Worm (Caenorhabditis elegans): ENCODE data around the gene kbp-3.

kbp-3 gene

ce11 chrII:14437922-14438458 lies 48.1 kb upstream of the kbp-3 start, which contains the start of gene K04B12.2 (continued):
- no peak for TF ChIP-seq nhr-25 (tag; optimal IDR thresholded peaks at IDR 0.05; ENCODE audit: borderline replicate concordance, insufficient read depth)
- peak; percentile 19 for TF ChIP-seq lin-13 (GFP tag; optimal IDR thresholded peaks at IDR 0.05)
- TF ChIP-seq jun-1 (tag; optimal IDR thresholded peaks at IDR 0.05) = peak; percentile 31
- peak; percentile 81 for TF ChIP-seq hmg-1.1 (GFP tag; IDR thresholded peaks at IDR 0.05)
- TF ChIP-seq fkh-10 (GFP tag; optimal IDR thresholded peaks at IDR 0.05) = peak; percentile 13
- TF ChIP-seq dve-1 (tag; optimal IDR thresholded peaks at IDR 0.05; ENCODE audit: insufficient read depth) = peak; percentile 84
- peak; percentile 86 for TF ChIP-seq mxl-3 (GFP tag; optimal IDR thresholded peaks at IDR 0.05)
- TF ChIP-seq fos-1 (tag; optimal IDR thresholded peaks at IDR 0.05) = no peak
- no peak for TF ChIP-seq F44E2.7 (GFP tag; IDR thresholded peaks at IDR 0.05)
- TF ChIP-seq lin-39 (tag; optimal IDR thresholded peaks at IDR 0.05) = no peak
- peak; percentile 37; the same call in 1 of the 2 replicates for TF ChIP-seq arid-1 (GFP tag; conservative IDR thresholded peaks at IDR 0.05)
- peak; percentile 70 for TF ChIP-seq T26A8.4 (GFP tag; IDR thresholded peaks at IDR 0.05)
- TF ChIP-seq nhr-41 (GFP tag; IDR thresholded peaks at IDR 0.05) = 0 out of 2 replicates have a peak, but pooled peaks have one; percentile 41
- TF ChIP-seq lir-3 (tag; optimal IDR thresholded peaks at IDR 0.05) = no peak
- no peak for TF ChIP-seq D1046.2 (GFP tag; IDR thresholded peaks at IDR 0.05)
- no peak for TF ChIP-seq ceh-20 (GFP tag; IDR thresholded peaks at IDR 0.05)
- peak; percentile 8 for TF ChIP-seq spr-1 (tag; optimal IDR thresholded peaks at IDR 0.05)
- no peak for TF ChIP-seq egl-27 (tag; optimal IDR thresholded peaks at IDR 0.05)
- TF ChIP-seq dmd-6 (GFP tag; IDR thresholded peaks at IDR 0.05) = peak; percentile 81
- TF ChIP-seq nhr-42 (GFP tag; IDR thresholded peaks at IDR 0.05) = peak; percentile 58; the same call in 1 of the 2 replicates
- TF ChIP-seq dpl-1 (GFP tag; optimal IDR thresholded peaks at IDR 0.05) = peak; percentile 60
- no peak for TF ChIP-seq ztf-11 (tag; optimal IDR thresholded peaks at IDR 0.05)
- TF ChIP-seq zip-11 (GFP tag; IDR thresholded peaks at IDR 0.05) = no peak
- no peak for TF ChIP-seq zip-2 (tag; optimal IDR thresholded peaks at IDR 0.05)
- TF ChIP-seq F26F4.8 (GFP tag; conservative IDR thresholded peaks at IDR 0.05) = no peak
- TF ChIP-seq lin-1 (GFP tag; IDR thresholded peaks at IDR 0.05) = peak; percentile 71
- TF ChIP-seq nhr-76 (tag; optimal IDR thresholded peaks at IDR 0.05) = no peak
- no peak for TF ChIP-seq spr-3 (GFP tag; optimal IDR thresholded peaks at IDR 0.05)
- TF ChIP-seq Y5F2A.4 (GFP tag; optimal IDR thresholded peaks at IDR 0.05) = no peak
- TF ChIP-seq daf-16 (GFP tag; optimal IDR thresholded peaks at IDR 0.05) = peak; percentile 16 to 62
- TF ChIP-seq daf-16 (tag; optimal IDR thresholded peaks at IDR 0.05) = peak; percentile 90
- peak; percentile 85 for TF ChIP-seq mep-1 (tag; optimal IDR thresholded peaks at IDR 0.05)
- no peak for TF ChIP-seq lin-29 (GFP tag; IDR thresholded peaks at IDR 0.05)
- peak; percentile 41 to 67 for TF ChIP-seq lsy-2 (tag; optimal IDR thresholded peaks at IDR 0.05)
- no peak for TF ChIP-seq T20F7.1 (GFP tag; optimal IDR thresholded peaks at IDR 0.05)
- no peak for TF ChIP-seq ceh-62 (tag; optimal IDR thresholded peaks at IDR 0.05)
- TF ChIP-seq dmd-8 (GFP tag; IDR thresholded peaks at IDR 0.05) = no peak
- peak; percentile 80 for TF ChIP-seq rbr-2 (tag; optimal IDR thresholded peaks at IDR 0.05)
- no peak for TF ChIP-seq ceh-28 (tag; optimal IDR thresholded peaks at IDR 0.05)
- no peak for TF ChIP-seq zag-1 (tag; optimal IDR thresholded peaks at IDR 0.05)
- TF ChIP-seq aha-1 (tag) = peak; percentile 84
- TF ChIP-seq skn-1 (tag; optimal IDR thresholded peaks at IDR 0.05) = no peak
- no peak for TF ChIP-seq attf-4 (tag; optimal IDR thresholded peaks at IDR 0.05)
- peak; percentile 71 for TF ChIP-seq lin-38 (GFP tag; IDR thresholded peaks at IDR 0.05)
- TF ChIP-seq daf-12 (tag; optimal IDR thresholded peaks at IDR 0.05) = no peak
- peak; percentile 35; the same call in 1 of the 2 replicates for TF ChIP-seq php-3 (GFP tag; IDR thresholded peaks at IDR 0.05)
- TF ChIP-seq nhr-77 (tag; optimal IDR thresholded peaks at IDR 0.05) = peak; percentile 95
- TF ChIP-seq Y75B8A.6 (GFP tag; IDR thresholded peaks at IDR 0.05) = no peak
- TF ChIP-seq zfp-2 (tag; optimal IDR thresholded peaks at IDR 0.05) = no peak
- no peak for TF ChIP-seq cey-2 (tag; optimal IDR thresholded peaks at IDR 0.05; ENCODE audit: borderline replicate concordance, insufficient read depth)
- 0 out of 2 replicates have a peak, but pooled peaks have one; percentile 7 for TF ChIP-seq tra-1 (GFP tag; IDR thresholded peaks at IDR 0.05)

Measured in whole organism, L4 larva.